Worm (Caenorhabditis elegans) whole organism, mixed stage, embryonic: ENCODE results near the gene dpy-18.

Experiments
- M03D4.4 ChIP-seq: sonication (generic microtip); optimal IDR thresholded peaks from 2 replicates; lab custom pipeline; 2017; ENCODE audit warnings: mild to moderate bottlenecking, missing genetic modification characterization, missing compliant biosample characterization
- bed-3 ChIP-seq: fragments of 200-800 bp; sonication (Bioruptor generic); optimal IDR thresholded peaks from 3 replicates; lab custom pipeline; 2018; ENCODE audit warnings: mild to moderate bottlenecking, missing genetic modification characterization, moderate library complexity, missing compliant biosample characterization
- ceh-39 ChIP-seq: fragments of 150-350 bp; optimal IDR thresholded peaks from 2 replicates; lab custom pipeline; 2014; ENCODE audit warnings: missing biosample characterization, missing genetic modification characterization
- ceh-43 ChIP-seq: fragments of 200-800 bp; sonication (Bioruptor generic); optimal IDR thresholded peaks from 2 replicates; lab custom pipeline; 2018; ENCODE audit warnings: mild to moderate bottlenecking, missing genetic modification characterization, moderate library complexity, missing compliant biosample characterization
- ceh-83 ChIP-seq: fragments of 200-800 bp; sonication (Bioruptor generic); optimal IDR thresholded peaks from 2 replicates; lab custom pipeline; 2018; ENCODE audit warnings: mild to moderate bottlenecking, missing genetic modification characterization, missing compliant biosample characterization
- ces-1 ChIP-seq: fragments of 150-350 bp; optimal IDR thresholded peaks from 2 replicates; lab custom pipeline; 2014; ENCODE audit warnings: missing biosample characterization, missing genetic modification reagents, missing genetic modification characterization
- drap-1 ChIP-seq: fragments of 200-800 bp; sonication (Bioruptor generic); optimal IDR thresholded peaks from 3 replicates; lab custom pipeline; 2018; ENCODE audit warnings: mild to moderate bottlenecking, missing genetic modification characterization, missing compliant biosample characterization
- elt-3 ChIP-seq: fragments of 150-350 bp; optimal IDR thresholded peaks from 2 replicates; lab custom pipeline; 2014; ENCODE audit warnings: missing biosample characterization, missing genetic modification characterization
- flh-1 ChIP-seq: fragments of 200-800 bp; sonication (Bioruptor generic); optimal IDR thresholded peaks from 2 replicates; lab custom pipeline; 2018; ENCODE audit warnings: mild to moderate bottlenecking, missing genetic modification characterization, moderate library complexity, missing compliant biosample characterization
- ham-2 ChIP-seq: fragments of 200-800 bp; sonication (Bioruptor generic); optimal IDR thresholded peaks from 2 replicates; lab custom pipeline; 2018; ENCODE audit warnings: mild to moderate bottlenecking, missing genetic modification characterization, missing compliant biosample characterization
- hlh-1 ChIP-seq: fragments of 150-350 bp; optimal IDR thresholded peaks from 2 replicates; lab custom pipeline; 2014; ENCODE audit warnings: missing biosample characterization, missing genetic modification reagents, missing genetic modification characterization
- lin-13 ChIP-seq: fragments of 150-350 bp; optimal IDR thresholded peaks from 2 replicates; lab custom pipeline; 2014; ENCODE audit warnings: missing biosample characterization, missing genetic modification characterization
- lsy-2 ChIP-seq: fragments of 150-350 bp; optimal IDR thresholded peaks from 2 replicates; lab custom pipeline; 2014; ENCODE audit warnings: missing biosample characterization, missing genetic modification characterization
- mab-5 ChIP-seq: fragments of 150-350 bp; optimal IDR thresholded peaks from 2 replicates; lab custom pipeline; 2014; ENCODE audit warnings: missing biosample characterization, missing genetic modification characterization
- mep-1 ChIP-seq: fragments of 150-350 bp; optimal IDR thresholded peaks from 2 replicates; lab custom pipeline; 2017; ENCODE audit warnings: missing biosample characterization, missing genetic modification reagents, missing genetic modification characterization, inconsistent platforms
- mls-2 ChIP-seq: sonication (generic microtip); optimal IDR thresholded peaks from 2 replicates; lab custom pipeline; 2016; ENCODE audit warnings: mild to moderate bottlenecking, missing genetic modification characterization, moderate library complexity, missing compliant biosample characterization
- nhr-12 ChIP-seq: fragments of 150-350 bp; optimal IDR thresholded peaks from 2 replicates; lab custom pipeline; 2014; ENCODE audit warnings: missing biosample characterization, missing genetic modification characterization
- nhr-237 ChIP-seq: fragments of 150-350 bp; optimal IDR thresholded peaks from 2 replicates; lab custom pipeline; 2014; ENCODE audit warnings: missing biosample characterization, missing genetic modification characterization
- nhr-28 ChIP-seq: fragments of 150-350 bp; optimal IDR thresholded peaks from 2 replicates; lab custom pipeline; 2014; ENCODE audit warnings: missing biosample characterization, missing genetic modification characterization
- sem-2 ChIP-seq: fragments of 200-800 bp; sonication (Bioruptor generic); optimal IDR thresholded peaks from 2 replicates; lab custom pipeline; 2018; ENCODE audit warnings: mild to moderate bottlenecking, missing genetic modification characterization, missing compliant biosample characterization
- snpc-4 ChIP-seq: fragments of 150-350 bp; optimal IDR thresholded peaks from 2 replicates; lab custom pipeline; 2014; ENCODE audit warnings: missing biosample characterization, missing genetic modification characterization
- sptf-1 ChIP-seq: sonication (generic microtip); optimal IDR thresholded peaks from 2 replicates; lab custom pipeline; 2017; ENCODE audit warnings: mild to moderate bottlenecking, missing genetic modification characterization, moderate library complexity, missing compliant biosample characterization
- tbx-8 ChIP-seq: fragments of 200-800 bp; sonication (Bioruptor generic); optimal IDR thresholded peaks from 2 replicates; lab custom pipeline; 2018; ENCODE audit warnings: mild to moderate bottlenecking, missing genetic modification characterization, moderate library complexity, missing compliant biosample characterization
- unc-120 ChIP-seq: sonication (generic microtip); optimal IDR thresholded peaks from 2 replicates; lab custom pipeline; 2017; ENCODE audit warnings: missing genetic modification characterization, missing compliant biosample characterization; ENCODE audit not compliant: poor library complexity, severe bottlenecking
- unc-39 ChIP-seq: fragments of 150-350 bp; optimal IDR thresholded peaks from 2 replicates; lab custom pipeline; 2014; ENCODE audit warnings: missing biosample characterization, missing genetic modification characterization
- ztf-11 ChIP-seq: fragments of 150-350 bp; optimal IDR thresholded peaks from 2 replicates; lab custom pipeline; 2014; ENCODE audit warnings: missing biosample characterization, missing genetic modification characterization

The dpy-18 gene

DNA sequence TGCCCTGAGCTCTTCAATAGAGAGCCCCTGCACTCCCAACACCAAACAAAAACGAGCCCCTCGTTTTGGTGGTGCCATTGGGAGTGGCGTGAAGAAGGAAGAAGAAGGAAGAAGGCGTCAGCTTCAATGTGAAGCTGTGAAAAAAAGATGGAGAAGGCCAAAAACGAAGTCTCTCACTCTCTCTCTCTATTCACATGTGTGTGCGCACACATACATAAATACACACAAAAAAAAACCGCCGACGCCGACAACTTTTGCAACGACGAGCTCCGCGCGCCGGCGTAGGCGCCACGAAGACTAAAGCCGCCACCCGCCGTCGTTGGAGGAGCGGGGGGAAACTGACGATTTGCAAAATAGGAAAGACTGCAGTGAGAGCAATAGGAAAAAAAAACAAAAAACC is 41.7 kb downstream of the dpy-18 start:
- TF ChIP-seq hlh-1 (tag; lab: Kevin White, UChicago) (no peak), nhr-237 (tag; lab: Kevin White, UChicago) (no peak), snpc-4 (tag; lab: Kevin White, UChicago) (no peak), nhr-28 (tag; lab: Kevin White, UChicago) (no peak), unc-39 (tag; lab: Kevin White, UChicago) (no peak), sem-2 (no peak), mls-2 (tag; lab: Kevin White, UChicago) (no peak), sptf-1 (tag; lab: Kevin White, UChicago) (no peak), lin-13 (tag; lab: Kevin White, UChicago) (no peak), mab-5 (no peak), mep-1 (tag; lab: Kevin White, UChicago) (no peak), ham-2 (GFP tag; lab: Kevin White, UChicago) (no peak), flh-1 (GFP tag; lab: Kevin White, UChicago) (no peak), ceh-43 (GFP tag; lab: Kevin White, UChicago) (no peak), ceh-83 (no peak), M03D4.4 (tag; lab: Kevin White, UChicago) (no peak)

DNA sequence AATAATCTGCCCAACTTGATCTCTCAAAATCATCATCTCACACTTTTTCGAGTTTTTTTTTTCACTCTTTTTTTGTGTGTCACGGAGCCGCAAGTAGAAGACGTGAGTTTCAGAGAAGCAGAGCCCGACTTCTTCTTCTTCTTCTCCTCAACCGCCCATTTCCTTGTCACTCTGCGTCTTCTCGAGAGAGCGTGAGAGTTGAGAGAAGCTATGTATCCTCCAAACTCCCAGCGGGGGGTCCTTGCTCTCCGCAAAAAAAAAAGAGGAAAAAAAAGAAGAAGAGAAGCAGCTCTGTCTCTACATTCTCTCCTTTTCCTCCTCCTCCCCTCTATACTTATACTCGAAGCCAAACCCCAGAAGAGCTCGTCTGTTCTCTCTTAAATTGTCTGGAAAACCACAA is 43.4 kb downstream of the dpy-18 start:
- TF ChIP-seq ces-1 (GFP tag; lab: Kevin White, UChicago) (peak; percentile 35), lsy-2 (no peak), nhr-28 (tag; lab: Kevin White, UChicago) (no peak), ceh-39 (tag; lab: Kevin White, UChicago) (no peak), nhr-12 (tag; lab: Kevin White, UChicago) (no peak), bed-3 (GFP tag; lab: Kevin White, UChicago) (no peak), elt-3 (tag; lab: Kevin White, UChicago) (no peak), flh-1 (GFP tag; lab: Kevin White, UChicago) (no peak)

DNA sequence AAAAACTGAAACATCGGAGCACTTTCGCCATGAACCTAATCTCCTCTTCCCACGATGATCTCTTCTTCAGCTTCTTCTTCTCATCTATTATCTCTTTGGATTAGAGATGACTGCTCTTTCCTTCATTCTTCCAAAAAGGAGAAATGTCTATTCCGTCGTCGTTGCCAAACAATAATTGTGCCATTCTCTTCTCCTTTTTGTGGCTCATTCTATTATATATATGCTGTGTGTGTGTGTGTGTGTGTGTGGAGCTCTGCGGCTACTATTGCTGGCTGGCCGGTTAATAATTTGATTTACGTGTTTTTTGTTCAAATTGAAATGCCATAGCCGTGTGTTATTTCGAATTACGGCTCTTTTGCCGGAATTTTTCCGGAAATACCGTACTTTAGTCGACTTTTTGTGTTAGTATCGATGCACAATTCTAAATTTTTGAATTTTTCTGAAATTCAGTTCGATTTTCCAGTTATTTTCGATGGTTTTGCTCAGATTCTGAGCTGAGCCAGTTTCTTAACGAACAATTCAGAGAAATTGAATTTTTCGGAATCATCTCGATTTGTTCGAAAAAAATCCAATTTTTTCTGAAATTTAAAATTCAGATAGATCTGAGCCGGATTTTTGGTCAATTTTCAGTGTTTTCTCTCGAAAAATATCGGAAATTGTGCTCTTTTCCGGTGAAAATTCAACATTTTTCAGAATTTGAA is 44.6 kb downstream of the dpy-18 start, which contains the start of gene T28D6.5:
Gene T28D6.5, plus strand, starts transcription at position 651 of the 701 bp plus-strand sequence.
- no peak for TF ChIP-seq ztf-11 (tag; lab: Kevin White, UChicago)
- TF ChIP-seq drap-1, result no peak
- TF ChIP-seq unc-120 (tag; lab: Kevin White, UChicago), result no peak
- peak; percentile 78 for TF ChIP-seq ces-1 (GFP tag; lab: Kevin White, UChicago)
- no peak for TF ChIP-seq mep-1 (tag; lab: Kevin White, UChicago)
- TF ChIP-seq hlh-1 (tag; lab: Kevin White, UChicago), result no peak

DNA sequence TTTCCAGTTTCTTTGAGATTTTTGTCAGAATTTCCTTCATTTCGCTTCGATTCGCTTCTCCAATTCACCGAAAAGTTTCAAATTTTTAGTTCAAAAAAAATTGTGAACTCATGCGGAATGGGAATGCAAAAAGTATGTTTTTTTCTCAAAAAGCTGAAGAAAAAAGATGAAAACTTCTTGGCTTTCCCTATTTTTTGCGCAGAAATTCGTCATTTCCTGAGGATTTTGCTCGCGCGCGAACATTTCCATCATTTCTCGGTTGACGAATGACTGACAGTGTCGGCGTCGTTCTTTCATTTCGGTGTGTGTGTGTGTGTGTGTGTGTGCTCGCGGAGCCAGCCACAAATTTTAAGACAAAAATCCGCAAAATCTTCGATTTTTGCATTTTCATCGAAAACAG is 45.5 kb downstream of the dpy-18 start:
- TF ChIP-seq unc-39 (tag; lab: Kevin White, UChicago) (no peak), ces-1 (GFP tag; lab: Kevin White, UChicago) (no peak), sem-2 (no peak), nhr-28 (tag; lab: Kevin White, UChicago) (no peak), mls-2 (tag; lab: Kevin White, UChicago) (no peak), nhr-12 (tag; lab: Kevin White, UChicago) (no peak), ceh-39 (tag; lab: Kevin White, UChicago) (no peak), bed-3 (GFP tag; lab: Kevin White, UChicago) (no peak)
- TF ChIP-seq, all 35 proteins: peak for 0

DNA sequence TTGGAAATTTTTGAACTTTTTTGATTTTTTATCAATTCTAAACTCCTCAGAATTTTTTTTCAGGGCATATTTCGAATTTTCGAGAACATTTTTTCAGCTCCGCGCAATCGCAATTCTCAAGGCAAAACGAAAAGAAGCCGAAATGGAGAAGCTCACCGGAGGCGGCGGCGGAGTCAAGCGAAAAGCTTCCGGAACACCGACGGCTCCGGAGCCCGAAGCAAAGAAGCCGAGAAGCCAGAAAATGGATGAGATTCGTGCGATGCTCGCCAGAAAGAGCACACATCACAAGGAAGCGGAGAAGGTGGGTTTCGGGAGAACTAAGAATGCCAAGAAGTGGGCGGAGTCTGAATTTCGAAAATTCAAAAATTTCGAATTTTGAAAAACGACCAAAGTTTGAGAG is 53.7 kb downstream of the dpy-18 start:
- TF ChIP-seq mep-1 (tag; lab: Kevin White, UChicago) (no peak), M03D4.4 (tag; lab: Kevin White, UChicago) (no peak), unc-120 (tag; lab: Kevin White, UChicago) (no peak), elt-3 (tag; lab: Kevin White, UChicago) (no peak), lsy-2 (no peak), tbx-8 (GFP tag; lab: Kevin White, UChicago) (no peak), ztf-11 (tag; lab: Kevin White, UChicago) (no peak)
